Fruit fly (Drosophila melanogaster) whole organism, embryonic: ENCODE results near the gene Claspin.

Source experiments
- Adf1 ChIP-seq: fragments of 200-800 bp; sonication (Bioruptor generic); IDR thresholded peaks from 2 replicates; pipeline ENCODE4 v1.3.6; 2022; ENCODE audit warnings: missing biosample characterization, missing genetic modification characterization
- Atf6 ChIP-seq: fragments of 200-800 bp; sonication (Bioruptor generic); IDR thresholded peaks from 2 replicates; pipeline ENCODE4 v1.3.6; 2022; ENCODE audit warnings: missing biosample characterization, missing genetic modification characterization
- Bgb ChIP-seq: fragments of 200-800 bp; sonication (Bioruptor generic); IDR thresholded peaks from 2 replicates; pipeline ENCODE4 v1.3.6; 2022; ENCODE audit warnings: missing biosample characterization, missing genetic modification characterization; ENCODE audit not compliant: partially characterized antibody
- CG10565 ChIP-seq: fragments of 200-800 bp; sonication (Bioruptor generic); optimal IDR thresholded peaks from 3 replicates; lab custom pipeline; 2016; ENCODE audit warnings: missing biosample characterization, mild to moderate bottlenecking, missing genetic modification characterization
- CG12942 ChIP-seq: fragments of 200-800 bp; sonication (Bioruptor generic); optimal IDR thresholded peaks from 3 replicates; lab custom pipeline; 2016; ENCODE audit warnings: missing biosample characterization, missing genetic modification characterization
- CG13287 ChIP-seq: fragments of 200-800 bp; sonication (Bioruptor generic); IDR thresholded peaks from 2 replicates; pipeline ENCODE4 v1.3.6; 2022; ENCODE audit warnings: missing biosample characterization, missing genetic modification characterization; ENCODE audit not compliant: partially characterized antibody
- CG14860 ChIP-seq: fragments of 200-800 bp; sonication (Bioruptor generic); IDR thresholded peaks from 3 replicates; pipeline ENCODE4 v1.3.6; 2022; ENCODE audit warnings: missing biosample characterization, missing genetic modification characterization; ENCODE audit not compliant: partially characterized antibody
- CG15696 ChIP-seq: fragments of 200-800 bp; sonication (Bioruptor generic); optimal IDR thresholded peaks from 2 replicates; lab custom pipeline; 2019; ENCODE audit warnings: missing biosample characterization, mild to moderate bottlenecking, missing genetic modification characterization, moderate library complexity
- CG1603 ChIP-seq: fragments of 200-800 bp; sonication (Bioruptor generic); optimal IDR thresholded peaks from 2 replicates; lab custom pipeline; 2019; ENCODE audit warnings: missing biosample characterization, mild to moderate bottlenecking, missing genetic modification characterization, moderate library complexity
- CG31365 ChIP-seq: fragments of 200-800 bp; sonication (Bioruptor generic); optimal IDR thresholded peaks from 2 replicates; lab custom pipeline; 2018; ENCODE audit warnings: missing biosample characterization, mild to moderate bottlenecking, missing genetic modification characterization
- CG3847 ChIP-seq: fragments of 200-800 bp; sonication (Bioruptor generic); IDR thresholded peaks from 2 replicates; pipeline ENCODE4 v1.3.6; 2022; ENCODE audit warnings: missing biosample characterization, missing genetic modification characterization
- CG42726 ChIP-seq: fragments of 200-800 bp; sonication (Bioruptor generic); IDR thresholded peaks from 2 replicates; pipeline ENCODE4 v1.3.6; 2022; ENCODE audit warnings: missing biosample characterization, missing genetic modification characterization; ENCODE audit not compliant: partially characterized antibody
- CG4617 ChIP-seq: fragments of 200-800 bp; sonication (Bioruptor generic); optimal IDR thresholded peaks from 3 replicates; lab custom pipeline; 2016; ENCODE audit warnings: missing biosample characterization, missing genetic modification characterization, borderline replicate concordance
- CG7839 ChIP-seq: fragments of 200-800 bp; sonication (Bioruptor generic); optimal IDR thresholded peaks from 3 replicates; lab custom pipeline; 2018; ENCODE audit warnings: missing biosample characterization, mild to moderate bottlenecking, missing genetic modification characterization, moderate library complexity
- CG9437 ChIP-seq: fragments of 200-800 bp; sonication (Bioruptor generic); optimal IDR thresholded peaks from 2 replicates; lab custom pipeline; 2018; ENCODE audit warnings: missing biosample characterization, mild to moderate bottlenecking, missing genetic modification characterization
- CHES-1-like ChIP-seq: fragments of 200-800 bp; sonication (Bioruptor generic); optimal IDR thresholded peaks from 2 replicates; lab custom pipeline; 2016; ENCODE audit warnings: missing biosample characterization, missing genetic modification characterization
- CoRest ChIP-seq: fragments of 200-800 bp; sonication (Bioruptor generic); optimal IDR thresholded peaks from 3 replicates; lab custom pipeline; 2018; ENCODE audit warnings: missing biosample characterization, mild to moderate bottlenecking, missing genetic modification characterization, moderate library complexity
- Doc3 ChIP-seq: fragments of 200-800 bp; sonication (Bioruptor generic); IDR thresholded peaks from 3 replicates; pipeline ENCODE4 v1.3.6; 2022; ENCODE audit warnings: missing biosample characterization, missing genetic modification characterization; ENCODE audit not compliant: partially characterized antibody
- E2f2 ChIP-seq: fragments of 200-800 bp; sonication (Bioruptor generic); IDR thresholded peaks from 2 replicates; pipeline ENCODE4 v1.3.6; 2022; ENCODE audit warnings: missing biosample characterization, missing genetic modification characterization
- Elba2 ChIP-seq: fragments of 200-800 bp; sonication (Bioruptor generic); optimal IDR thresholded peaks from 3 replicates; lab custom pipeline; 2016; ENCODE audit warnings: missing biosample characterization, missing genetic modification characterization
- Ets97D ChIP-seq: fragments of 200-800 bp; sonication (Bioruptor generic); optimal IDR thresholded peaks from 3 replicates; lab custom pipeline; 2016; ENCODE audit warnings: missing biosample characterization, missing genetic modification characterization
- Fer3 ChIP-seq: fragments of 200-800 bp; sonication (Bioruptor generic); optimal IDR thresholded peaks from 2 replicates; lab custom pipeline; 2018; ENCODE audit warnings: missing biosample characterization, mild to moderate bottlenecking, missing genetic modification characterization, moderate library complexity
- Gsc ChIP-seq: fragments of 200-800 bp; sonication (Bioruptor generic); IDR thresholded peaks from 2 replicates; pipeline ENCODE4 v1.3.6; 2022; ENCODE audit warnings: missing biosample characterization, missing genetic modification characterization
- Hsf ChIP-seq: fragments of 200-800 bp; sonication (Bioruptor generic); optimal IDR thresholded peaks from 3 replicates; lab custom pipeline; 2016; ENCODE audit warnings: missing biosample characterization, missing genetic modification characterization
- Max ChIP-seq: fragments of 200-800 bp; sonication (Bioruptor generic); optimal IDR thresholded peaks from 2 replicates; lab custom pipeline; 2016; ENCODE audit warnings: missing biosample characterization, mild to moderate bottlenecking, missing genetic modification characterization
- Pdp1 ChIP-seq, 2 experiments: fragments of 200-800 bp; sonication (Bioruptor generic); optimal IDR thresholded peaks; 3 replicates each; lab custom pipeline; 2016; ENCODE audit warnings: missing biosample characterization in 2 of 2, missing genetic modification characterization in 2 of 2, mild to moderate bottlenecking in 1 of 2, moderate library complexity in 1 of 2
- Sry-δ ChIP-seq: fragments of 200-800 bp; sonication (Bioruptor generic); optimal IDR thresholded peaks from 2 replicates; lab custom pipeline; 2016; ENCODE audit warnings: missing biosample characterization, missing genetic modification characterization
- Ssrp ChIP-seq: fragments of 200-800 bp; sonication (Bioruptor generic); optimal IDR thresholded peaks from 2 replicates; lab custom pipeline; 2018; ENCODE audit warnings: missing biosample characterization, mild to moderate bottlenecking, missing genetic modification characterization, moderate library complexity
- Xrp1 ChIP-seq: fragments of 200-800 bp; sonication (Bioruptor generic); IDR thresholded peaks from 2 replicates; pipeline ENCODE4 v1.3.6; 2022; ENCODE audit warnings: missing biosample characterization, missing genetic modification characterization
- ab ChIP-seq: fragments of 200-800 bp; sonication (Bioruptor generic); optimal IDR thresholded peaks from 2 replicates; lab custom pipeline; 2016; ENCODE audit warnings: missing biosample characterization, missing genetic modification characterization
- ap ChIP-seq: fragments of 200-800 bp; sonication (Bioruptor generic); IDR thresholded peaks from 2 replicates; pipeline ENCODE4 v1.3.6; 2022; ENCODE audit warnings: missing biosample characterization, missing genetic modification characterization
- bigmax ChIP-seq: fragments of 200-800 bp; sonication (Bioruptor generic); optimal IDR thresholded peaks from 2 replicates; lab custom pipeline; 2018; ENCODE audit warnings: missing biosample characterization, mild to moderate bottlenecking, missing genetic modification characterization
- bsh ChIP-seq, 2 experiments: fragments of 200-800 bp; sonication (Bioruptor generic); optimal IDR thresholded peaks; 2 replicates each; lab custom pipeline; 2017 to 2018; ENCODE audit warnings: mild to moderate bottlenecking in 2 of 2, missing biosample characterization in 2 of 2, missing genetic modification characterization in 2 of 2, moderate library complexity in 1 of 2
- caup ChIP-seq: fragments of 200-800 bp; sonication (Bioruptor generic); optimal IDR thresholded peaks from 3 replicates; lab custom pipeline; 2017; ENCODE audit warnings: missing biosample characterization, mild to moderate bottlenecking, missing genetic modification characterization, moderate library complexity; ENCODE audit not compliant: severe bottlenecking
- chif ChIP-seq, 2 experiments: fragments of 200-800 bp; sonication (Bioruptor generic); optimal IDR thresholded peaks; 3 replicates each; lab custom pipeline; 2016; ENCODE audit warnings: missing biosample characterization in 2 of 2, missing genetic modification characterization in 2 of 2
- dysf ChIP-seq: fragments of 200-800 bp; sonication (Bioruptor generic); IDR thresholded peaks from 3 replicates; pipeline ENCODE4 v1.3.6; 2022; ENCODE audit warnings: missing biosample characterization, missing genetic modification characterization
- gsb ChIP-seq: fragments of 200-800 bp; sonication (Bioruptor generic); IDR thresholded peaks from 2 replicates; pipeline ENCODE4 v1.3.6; 2022; ENCODE audit warnings: missing biosample characterization, missing genetic modification characterization
- ham ChIP-seq: fragments of 200-800 bp; sonication (Bioruptor generic); IDR thresholded peaks from 2 replicates; pipeline ENCODE4 v1.3.6; 2022; ENCODE audit warnings: missing biosample characterization, missing genetic modification characterization
- hbn ChIP-seq: fragments of 200-800 bp; sonication (Bioruptor generic); IDR thresholded peaks from 2 replicates; pipeline ENCODE4 v1.3.6; 2022; ENCODE audit warnings: missing biosample characterization, missing genetic modification characterization; ENCODE audit not compliant: partially characterized antibody
- her ChIP-seq: fragments of 200-800 bp; sonication (Bioruptor generic); optimal IDR thresholded peaks from 2 replicates; lab custom pipeline; 2016; ENCODE audit warnings: missing biosample characterization, missing genetic modification characterization
- mam ChIP-seq: fragments of 200-800 bp; sonication (Bioruptor generic); optimal IDR thresholded peaks from 3 replicates; lab custom pipeline; 2016; ENCODE audit warnings: missing biosample characterization, missing genetic modification characterization
- odd ChIP-seq: fragments of 200-800 bp; sonication (Bioruptor generic); optimal IDR thresholded peaks from 2 replicates; lab custom pipeline; 2017; ENCODE audit warnings: missing biosample characterization, mild to moderate bottlenecking, missing genetic modification characterization
- p53 ChIP-seq: fragments of 200-800 bp; sonication (Bioruptor generic); optimal IDR thresholded peaks from 2 replicates; lab custom pipeline; 2016; ENCODE audit warnings: missing biosample characterization, missing genetic modification characterization
- pros ChIP-seq: fragments of 200-800 bp; sonication (Bioruptor generic); optimal IDR thresholded peaks from 3 replicates; lab custom pipeline; 2019; ENCODE audit warnings: missing biosample characterization, mild to moderate bottlenecking, missing genetic modification characterization, moderate library complexity
- sens-2 ChIP-seq: fragments of 200-800 bp; sonication (Bioruptor generic); IDR thresholded peaks from 2 replicates; pipeline ENCODE4 v1.3.6; 2022; ENCODE audit warnings: missing biosample characterization, missing genetic modification characterization
- stwl ChIP-seq: fragments of 200-800 bp; sonication (Bioruptor generic); optimal IDR thresholded peaks from 3 replicates; lab custom pipeline; 2018; ENCODE audit warnings: missing biosample characterization, mild to moderate bottlenecking, missing genetic modification characterization, moderate library complexity
- trh ChIP-seq: fragments of 200-800 bp; sonication (Bioruptor generic); optimal IDR thresholded peaks from 2 replicates; lab custom pipeline; 2016; ENCODE audit warnings: missing biosample characterization, missing genetic modification characterization
- vfl ChIP-seq: fragments of 200-800 bp; sonication (Bioruptor generic); optimal IDR thresholded peaks from 2 replicates; lab custom pipeline; 2016; ENCODE audit warnings: missing biosample characterization, missing genetic modification characterization
- yki ChIP-seq: fragments of >200 bp; optimal IDR thresholded peaks from 3 replicates; lab custom pipeline; 2018
- z ChIP-seq: fragments of 200-800 bp; sonication (Bioruptor generic); IDR thresholded peaks from 3 replicates; pipeline ENCODE4 v1.3.6; 2022; ENCODE audit warnings: missing biosample characterization, missing genetic modification characterization
- zfh2 ChIP-seq: fragments of 200-800 bp; sonication (Bioruptor generic); optimal IDR thresholded peaks from 2 replicates; lab custom pipeline; 2016; ENCODE audit warnings: missing biosample characterization, missing genetic modification characterization

The Claspin gene

dm6 chr3L:4313299-4313698 is at the start of gene Claspin (continued):
- TF ChIP-seq CG42726 (GFP tag; lab: Robert Waterston, UW) = peak; percentile 26; the same call in 1 of the 2 replicates
- TF ChIP-seq Ets97D = peak; percentile 80
- no peak for TF ChIP-seq Doc3 (GFP tag; lab: Robert Waterston, UW)
- TF ChIP-seq CoRest (tag; lab: Kevin White, UChicago) = peak; percentile 63
- no peak for TF ChIP-seq Gsc (GFP tag; lab: Robert Waterston, UW)
- TF ChIP-seq trh (GFP tag; lab: Kevin White, UChicago) = no peak
- TF ChIP-seq Pdp1 (GFP tag; optimal IDR thresholded peaks at IDR 0.05; lab: Kevin White, UChicago) = peak in 1 of 2 experiments; percentile 37
- TF ChIP-seq CG9437 = no peak
- peak; percentile 10 for TF ChIP-seq her
- TF ChIP-seq E2f2 (GFP tag; lab: Robert Waterston, UW) = peak; percentile 98
- peak; percentile 86 for TF ChIP-seq CG3847 (GFP tag; lab: Robert Waterston, UW)
- peak; percentile 73 for TF ChIP-seq CG1603 (tag; lab: Kevin White, UChicago)
- peak in 1 of 2 experiments; percentile 16 for TF ChIP-seq bsh (GFP tag; optimal IDR thresholded peaks at IDR 0.05; lab: Kevin White, UChicago)
- TF ChIP-seq Atf6 (GFP tag; lab: Robert Waterston, UW) = no peak
- TF ChIP-seq CHES-1-like (GFP tag; lab: Kevin White, UChicago) = peak; percentile 47
- no peak for TF ChIP-seq pros (GFP tag; lab: Kevin White, UChicago)
- peak; percentile 37 for TF ChIP-seq CG4617 (GFP tag; lab: Kevin White, UChicago)
- TF ChIP-seq Xrp1 (GFP tag; lab: Robert Waterston, UW) = peak; percentile 62
- peak; percentile 60 for TF ChIP-seq mam (GFP tag; lab: Kevin White, UChicago)
- no peak for TF ChIP-seq odd
- TF ChIP-seq Fer3 (tag; lab: Kevin White, UChicago) = no peak
- TF ChIP-seq caup (GFP tag; lab: Kevin White, UChicago) = peak; percentile 58
- TF ChIP-seq dysf (GFP tag; lab: Robert Waterston, UW) = peak; percentile 30; the same call in 1 of the 3 replicates
- TF ChIP-seq ab (GFP tag; lab: Kevin White, UChicago) = no peak
- TF ChIP-seq Elba2 (GFP tag; lab: Kevin White, UChicago) = peak; percentile 42
- TF ChIP-seq CG13287 = peak; percentile 66
- TF ChIP-seq CG12942 (GFP tag; lab: Kevin White, UChicago) = peak; percentile 58
- peak; percentile 19 for TF ChIP-seq Max
- no peak for TF ChIP-seq CG31365 (tag; lab: Kevin White, UChicago)
- no peak for TF ChIP-seq ap (GFP tag; lab: Robert Waterston, UW)
- no peak for TF ChIP-seq hbn (GFP tag; lab: Robert Waterston, UW)
- TF ChIP-seq p53 (GFP tag; lab: Kevin White, UChicago) = no peak
- TF ChIP-seq CG15696 (tag; lab: Kevin White, UChicago) = no peak
- peak; percentile 69 for TF ChIP-seq zfh2
- no peak for TF ChIP-seq CG10565 (GFP tag; lab: Kevin White, UChicago)
- TF ChIP-seq ham (GFP tag; lab: Robert Waterston, UW) = no peak
- TF ChIP-seq chif (GFP tag; optimal IDR thresholded peaks at IDR 0.05; lab: Kevin White, UChicago) = peak; percentile 40 to 43
- TF ChIP-seq yki (lab: Kevin White, UChicago) = no peak
- TF ChIP-seq sens-2 (GFP tag; lab: Robert Waterston, UW) = no peak
- peak; percentile 65 for TF ChIP-seq Bgb (GFP tag; lab: Robert Waterston, UW)
- TF ChIP-seq vfl = no peak
- TF ChIP-seq z = no peak
- TF ChIP-seq CG7839 = no peak
- no peak for TF ChIP-seq Adf1
- TF ChIP-seq Ssrp (tag; lab: Kevin White, UChicago) = peak; percentile 15
- TF ChIP-seq Sry-δ = peak; percentile 7
- no peak for TF ChIP-seq gsb (GFP tag; lab: Robert Waterston, UW)
- TF ChIP-seq Hsf = peak; percentile 44
- peak; percentile 72 for TF ChIP-seq stwl
- no peak for TF ChIP-seq CG14860 (GFP tag; lab: Robert Waterston, UW)
- no peak for TF ChIP-seq bigmax (GFP tag; lab: Kevin White, UChicago)
